Worm (Caenorhabditis elegans) whole organism, L2 larva: ENCODE results near the gene tpa-1.

Experiments used
- F13H6.1 ChIP-seq: sonication (generic microtip); optimal IDR thresholded peaks from 2 replicates; lab custom pipeline; 2016; ENCODE audit warnings: missing genetic modification characterization, missing compliant biosample characterization
- ama-1 ChIP-seq: fragments of 150-350 bp; optimal IDR thresholded peaks from 2 replicates; lab custom pipeline; 2018; ENCODE audit warnings: inconsistent platforms
- egl-27 ChIP-seq: sonication (generic microtip); optimal IDR thresholded peaks from 3 replicates; lab custom pipeline; 2017; ENCODE audit warnings: missing biosample characterization, missing genetic modification reagents, missing genetic modification characterization
- elt-1 ChIP-seq: fragments of 150-350 bp; optimal IDR thresholded peaks from 2 replicates; lab custom pipeline; 2014; ENCODE audit warnings: missing biosample characterization, missing genetic modification characterization
- elt-3 ChIP-seq: sonication (generic microtip); optimal IDR thresholded peaks from 2 replicates; lab custom pipeline; 2017; ENCODE audit warnings: missing biosample characterization, missing genetic modification characterization
- fos-1 ChIP-seq: fragments of 150-350 bp; optimal IDR thresholded peaks from 2 replicates; lab custom pipeline; 2014; ENCODE audit warnings: missing biosample characterization, missing genetic modification characterization
- lsy-2 ChIP-seq, 2 experiments: fragments of 150-350 bp in 1 of 2; sonication (generic microtip) in 1 of 2; optimal IDR thresholded peaks; 2 replicates each; lab custom pipeline; 2014 to 2017; ENCODE audit warnings: missing biosample characterization in 2 of 2, missing genetic modification characterization in 2 of 2
- nhr-11 ChIP-seq: fragments of 150-350 bp; optimal IDR thresholded peaks from 2 replicates; lab custom pipeline; 2014; ENCODE audit warnings: missing biosample characterization, missing genetic modification characterization
- nhr-6 ChIP-seq: fragments of 150-350 bp; optimal IDR thresholded peaks from 2 replicates; lab custom pipeline; 2014; ENCODE audit warnings: missing biosample characterization, missing genetic modification characterization
- ztf-11 ChIP-seq: sonication (generic microtip); optimal IDR thresholded peaks from 2 replicates; lab custom pipeline; 2017; ENCODE audit warnings: missing biosample characterization, missing genetic modification characterization

DNA sequence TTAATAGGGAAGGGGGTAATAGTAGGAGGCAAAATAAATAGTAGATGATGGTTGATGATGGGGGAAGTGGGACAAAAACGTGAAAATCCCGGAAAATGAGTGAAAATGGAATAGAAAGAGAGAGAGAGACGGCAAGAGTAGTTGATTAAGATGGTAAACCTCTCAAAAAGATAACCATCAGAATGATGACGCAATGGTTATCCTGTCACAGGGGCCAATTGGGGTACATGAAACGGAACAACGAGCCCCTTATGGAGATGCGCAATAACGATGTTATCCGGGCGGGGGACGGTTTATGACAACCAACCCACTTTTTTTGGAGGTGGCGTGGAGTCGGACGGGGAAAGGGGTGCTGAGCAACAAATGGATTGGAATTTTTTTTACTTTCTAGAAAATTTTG lies 58.0 kb downstream of the tpa-1 start:
- TF ChIP-seq egl-27 (tag; lab: Kevin White, UChicago) = no peak
- no peak for TF ChIP-seq ama-1
- no peak for TF ChIP-seq nhr-6 (tag; lab: Kevin White, UChicago)
- no peak for TF ChIP-seq lsy-2 (tag; optimal IDR thresholded peaks at IDR 0.05; lab: Kevin White, UChicago)
- TF ChIP-seq nhr-11 (tag; lab: Kevin White, UChicago) = no peak
- no peak for TF ChIP-seq elt-1 (tag; lab: Kevin White, UChicago)
- no peak for TF ChIP-seq ztf-11
- TF ChIP-seq F13H6.1 (tag; lab: Kevin White, UChicago) = no peak
- TF ChIP-seq fos-1 (tag; lab: Kevin White, UChicago) = no peak
- no peak for TF ChIP-seq elt-3 (tag; lab: Kevin White, UChicago)
